Worm (Caenorhabditis elegans) whole organism, L1 larva: ENCODE measurements around the gene dhs-8.

Experiments
- C04F5.9 ChIP-seq: sonication (generic microtip); optimal IDR thresholded peaks from 2 replicates; lab custom pipeline; 2016; ENCODE audit warnings: missing genetic modification characterization, missing compliant biosample characterization
- Y116A8C.19 ChIP-seq: sonication (generic microtip); optimal IDR thresholded peaks from 2 replicates; lab custom pipeline; 2016; ENCODE audit warnings: missing compliant biosample characterization, missing genetic modification characterization, borderline replicate concordance
- aha-1 ChIP-seq: fragments of 150-350 bp; optimal IDR thresholded peaks from 2 replicates; lab custom pipeline; 2014; ENCODE audit warnings: missing biosample characterization, missing genetic modification characterization
- alr-1 ChIP-seq: fragments of 200-800 bp; sonication (Bioruptor generic); optimal IDR thresholded peaks from 2 replicates; lab custom pipeline; 2018; ENCODE audit warnings: borderline replicate concordance, mild to moderate bottlenecking, missing genetic modification characterization, missing compliant biosample characterization
- ama-1 ChIP-seq: fragments of 150-350 bp; optimal IDR thresholded peaks from 2 replicates; lab custom pipeline; 2014
- blmp-1 ChIP-seq: fragments of 150-350 bp; optimal IDR thresholded peaks from 2 replicates; lab custom pipeline; 2014; ENCODE audit warnings: missing biosample characterization, missing genetic modification characterization
- ces-1 ChIP-seq: fragments of 150-350 bp; optimal IDR thresholded peaks from 2 replicates; lab custom pipeline; 2014; ENCODE audit warnings: missing biosample characterization, missing genetic modification reagents, missing genetic modification characterization
- dpl-1 ChIP-seq, 3 experiments: fragments of 150-350 bp in 2 of 3; sonication (generic microtip) in 1 of 3; optimal IDR thresholded peaks; 2 replicates each; lab custom pipeline; 2014 to 2017; ENCODE audit warnings: missing biosample characterization in 3 of 3, missing genetic modification characterization in 3 of 3, missing genetic modification reagents in 3 of 3
- efl-1 ChIP-seq, 4 experiments: fragments of 150-350 bp; optimal IDR thresholded peaks in 3 of 4; peaks in 1 of 4; 1 replicate in 1 of 4; 2 replicates in 3 of 4; lab custom pipeline; 2014; ENCODE audit warnings: missing biosample characterization in 2 of 4, missing genetic modification characterization in 2 of 4, missing genetic modification reagents in 2 of 4
- elt-3 ChIP-seq, 6 experiments: fragments of 150-350 bp in 1 of 6; sonication (generic microtip); optimal IDR thresholded peaks; 2 replicates each; lab custom pipeline; 2017 to 2018; ENCODE audit warnings: missing biosample characterization in 6 of 6, missing genetic modification characterization in 6 of 6, inconsistent platforms in 1 of 6
- ets-5 ChIP-seq: fragments of 200-800 bp; sonication (Bioruptor generic); IDR thresholded peaks from 2 replicates; pipeline ENCODE4 v1.3.6; 2022; ENCODE audit warnings: missing genetic modification characterization, missing compliant biosample characterization
- fkh-10 ChIP-seq: sonication (generic microtip); optimal IDR thresholded peaks from 2 replicates; lab custom pipeline; 2017; ENCODE audit warnings: missing biosample characterization, missing genetic modification reagents, missing genetic modification characterization
- fkh-4 ChIP-seq: sonication (generic microtip); optimal IDR thresholded peaks from 2 replicates; lab custom pipeline; 2016; ENCODE audit warnings: missing compliant biosample characterization, missing genetic modification characterization, borderline replicate concordance
- grh-1 ChIP-seq: fragments of 200-800 bp; sonication (Bioruptor generic); IDR thresholded peaks from 2 replicates; pipeline ENCODE4 v1.3.6; 2022; ENCODE audit warnings: missing genetic modification reagents, missing genetic modification characterization, missing compliant biosample characterization
- hlh-17 ChIP-seq: fragments of 200-800 bp; sonication (Bioruptor generic); optimal IDR thresholded peaks from 2 replicates; lab custom pipeline; 2018; ENCODE audit warnings: missing genetic modification characterization, mild to moderate bottlenecking, missing compliant biosample characterization, moderate library complexity, borderline replicate concordance
- hlh-4 ChIP-seq: sonication (generic microtip); optimal IDR thresholded peaks from 2 replicates; lab custom pipeline; 2016; ENCODE audit warnings: mild to moderate bottlenecking, missing genetic modification characterization, missing compliant biosample characterization
- hpl-2 ChIP-seq: fragments of 150-350 bp; optimal IDR thresholded peaks from 2 replicates; lab custom pipeline; 2014; ENCODE audit warnings: missing biosample characterization, missing genetic modification reagents, missing genetic modification characterization
- irx-1 ChIP-seq: sonication (generic microtip); optimal IDR thresholded peaks from 2 replicates; lab custom pipeline; 2016; ENCODE audit warnings: missing genetic modification characterization, missing compliant biosample characterization
- lin-14 ChIP-seq: fragments of 200-800 bp; sonication (Bioruptor generic); optimal IDR thresholded peaks from 2 replicates; lab custom pipeline; 2018; ENCODE audit warnings: mild to moderate bottlenecking, missing genetic modification characterization, moderate library complexity, missing compliant biosample characterization
- lin-35 ChIP-seq, 2 experiments: fragments of 150-350 bp; optimal IDR thresholded peaks; 2 replicates each; lab custom pipeline; 2014; ENCODE audit warnings: missing biosample characterization in 2 of 2, missing genetic modification characterization in 2 of 2, missing genetic modification reagents in 2 of 2
- lin-39 ChIP-seq: fragments of 150-350 bp; optimal IDR thresholded peaks from 2 replicates; lab custom pipeline; 2014; ENCODE audit warnings: missing biosample characterization, missing genetic modification reagents, missing genetic modification characterization
- mef-2 ChIP-seq: fragments of 150-350 bp; optimal IDR thresholded peaks from 2 replicates; lab custom pipeline; 2014; ENCODE audit warnings: missing biosample characterization, missing genetic modification characterization
- nhr-11 ChIP-seq: fragments of 150-350 bp; optimal IDR thresholded peaks from 2 replicates; lab custom pipeline; 2014; ENCODE audit warnings: missing biosample characterization, missing genetic modification characterization
- nhr-19 ChIP-seq: fragments of 200-800 bp; sonication (Bioruptor generic); conservative IDR thresholded peaks from 2 replicates; pipeline ENCODE4 v1.3.6; 2022; ENCODE audit warnings: missing genetic modification characterization, missing compliant biosample characterization
- nhr-20 ChIP-seq: sonication (generic microtip); optimal IDR thresholded peaks from 2 replicates; lab custom pipeline; 2016; ENCODE audit warnings: mild to moderate bottlenecking, missing genetic modification characterization, missing compliant biosample characterization
- nhr-237 ChIP-seq: fragments of 150-350 bp; optimal IDR thresholded peaks from 2 replicates; lab custom pipeline; 2014; ENCODE audit warnings: missing biosample characterization, missing genetic modification characterization
- nhr-28 ChIP-seq: fragments of 150-350 bp; optimal IDR thresholded peaks from 2 replicates; lab custom pipeline; 2014; ENCODE audit warnings: missing biosample characterization, missing genetic modification characterization
- nhr-47 ChIP-seq: sonication (generic microtip); optimal IDR thresholded peaks from 2 replicates; lab custom pipeline; 2016; ENCODE audit warnings: mild to moderate bottlenecking, missing genetic modification characterization, moderate library complexity, missing compliant biosample characterization
- nhr-71 ChIP-seq: sonication (generic microtip); optimal IDR thresholded peaks from 2 replicates; lab custom pipeline; 2016; ENCODE audit warnings: mild to moderate bottlenecking, missing genetic modification characterization, moderate library complexity, missing compliant biosample characterization
- nhr-76 ChIP-seq: sonication (generic microtip); optimal IDR thresholded peaks from 2 replicates; lab custom pipeline; 2017; ENCODE audit warnings: missing biosample characterization, missing genetic modification characterization
- nhr-77 ChIP-seq: fragments of 150-350 bp; optimal IDR thresholded peaks from 2 replicates; lab custom pipeline; 2014; ENCODE audit warnings: missing biosample characterization, missing genetic modification characterization
- nhr-85 ChIP-seq: sonication (generic microtip); peaks from one replicate; lab custom pipeline; 2016; ENCODE audit warnings: missing genetic modification characterization, inconsistent platforms, missing compliant biosample characterization
- nhr-90 ChIP-seq: sonication (generic microtip); optimal IDR thresholded peaks from 2 replicates; lab custom pipeline; 2016; ENCODE audit warnings: mild to moderate bottlenecking, missing genetic modification characterization, missing compliant biosample characterization; ENCODE audit not compliant: poor library complexity
- pag-3 ChIP-seq: sonication (generic microtip); optimal IDR thresholded peaks from 2 replicates; lab custom pipeline; 2017; ENCODE audit warnings: missing genetic modification characterization, mild to moderate bottlenecking, missing compliant biosample characterization, antibody characterized with exemption, borderline replicate concordance; ENCODE audit not compliant: insufficient read depth
- pqm-1 ChIP-seq: sonication (generic microtip); optimal IDR thresholded peaks from 3 replicates; lab custom pipeline; 2017; ENCODE audit warnings: missing biosample characterization, missing genetic modification characterization
- rnt-1 ChIP-seq: sonication (generic microtip); optimal IDR thresholded peaks from 2 replicates; lab custom pipeline; 2016; ENCODE audit warnings: mild to moderate bottlenecking, missing genetic modification characterization, moderate library complexity, missing compliant biosample characterization
- skn-1 ChIP-seq: fragments of 150-350 bp; optimal IDR thresholded peaks from 2 replicates; lab custom pipeline; 2014; ENCODE audit warnings: missing biosample characterization, missing genetic modification characterization
- snpc-4 ChIP-seq: fragments of 150-350 bp; optimal IDR thresholded peaks from 2 replicates; lab custom pipeline; 2014; ENCODE audit warnings: missing biosample characterization, missing genetic modification characterization
- snu-23 ChIP-seq: sonication (generic microtip); optimal IDR thresholded peaks from 2 replicates; lab custom pipeline; 2016; ENCODE audit warnings: missing genetic modification characterization, missing compliant biosample characterization
- sox-4 ChIP-seq: sonication (generic microtip); optimal IDR thresholded peaks from 2 replicates; lab custom pipeline; 2016; ENCODE audit warnings: missing genetic modification characterization, missing compliant biosample characterization
- sup-37 ChIP-seq: fragments of 200-800 bp; sonication (Bioruptor generic); optimal IDR thresholded peaks from 2 replicates; lab custom pipeline; 2018; ENCODE audit warnings: mild to moderate bottlenecking, missing genetic modification characterization, missing compliant biosample characterization
- swsn-7 ChIP-seq: sonication (generic microtip); optimal IDR thresholded peaks from 2 replicates; lab custom pipeline; 2016; ENCODE audit warnings: missing genetic modification characterization, missing compliant biosample characterization
- tlp-1 ChIP-seq: fragments of 150-350 bp; optimal IDR thresholded peaks from 2 replicates; lab custom pipeline; 2014; ENCODE audit warnings: missing biosample characterization, missing genetic modification characterization
- unc-30 ChIP-seq: sonication (generic microtip); optimal IDR thresholded peaks from 2 replicates; lab custom pipeline; 2017; ENCODE audit warnings: missing biosample characterization, missing genetic modification characterization
- unc-86 ChIP-seq: sonication (generic microtip); optimal IDR thresholded peaks from 2 replicates; lab custom pipeline; 2016; ENCODE audit warnings: missing genetic modification characterization, missing compliant biosample characterization
- zip-4 ChIP-seq: fragments of 200-800 bp; sonication (Bioruptor generic); optimal IDR thresholded peaks from 2 replicates; lab custom pipeline; 2018; ENCODE audit warnings: mild to moderate bottlenecking, missing genetic modification characterization, moderate library complexity, missing compliant biosample characterization

Gene dhs-8

ce11 chrII:14494464-14494863, 3.4 kb upstream of the dhs-8 start (continued):
- TF ChIP-seq nhr-20 (tag; lab: Kevin White, UChicago) (peak; percentile 2), Y116A8C.19 (tag; lab: Kevin White, UChicago) (no peak), alr-1 (tag; lab: Kevin White, UChicago) (no peak), fkh-4 (tag; lab: Kevin White, UChicago) (no peak), blmp-1 (peak; percentile 33), sup-37 (GFP tag; lab: Kevin White, UChicago) (no peak), elt-3 (tag; optimal IDR thresholded peaks at IDR 0.05; lab: Kevin White, UChicago) (peak in 1 of 6 experiments; percentile 2), grh-1 (GFP tag; lab: Robert Waterston, UW) (no peak), snpc-4 (tag; lab: Kevin White, UChicago) (no peak), ets-5 (GFP tag; lab: Robert Waterston, UW) (no peak), lin-39 (tag; lab: Kevin White, UChicago) (no peak), unc-30 (tag; lab: Kevin White, UChicago) (no peak), nhr-85 (tag; lab: Kevin White, UChicago) (peak; percentile 76), nhr-47 (tag; lab: Kevin White, UChicago) (no peak), zip-4 (GFP tag; lab: Kevin White, UChicago) (no peak), nhr-28 (tag; lab: Kevin White, UChicago) (no peak), lin-35 (GFP tag; optimal IDR thresholded peaks at IDR 0.05; lab: Kevin White, UChicago) (no peak), pqm-1 (no peak), hpl-2 (GFP tag; lab: Kevin White, UChicago) (no peak), irx-1 (tag; lab: Kevin White, UChicago) (no peak), rnt-1 (tag; lab: Kevin White, UChicago) (no peak)

ce11 chrII:14495341-14495740, 2.5 kb upstream of the dhs-8 start:
- TF ChIP-seq nhr-19 (GFP tag; lab: Robert Waterston, UW): 0 out of 2 replicates have a peak, but pooled peaks have one; percentile 14
- TF ChIP-seq nhr-20 (tag; lab: Kevin White, UChicago): peak; percentile 45
- TF ChIP-seq nhr-90 (tag; lab: Kevin White, UChicago): peak; percentile 12
- TF ChIP-seq dpl-1 (GFP tag; optimal IDR thresholded peaks at IDR 0.05; lab: Kevin White, UChicago): no peak
- TF ChIP-seq lin-14 (GFP tag; lab: Kevin White, UChicago): peak; percentile 34
- no peak for TF ChIP-seq fkh-10 (GFP tag; lab: Kevin White, UChicago)
- TF ChIP-seq efl-1 (optimal IDR thresholded peaks at IDR 0.05; lab: Kevin White, UChicago): no peak
- peak in 1 of 2 experiments; percentile 27 for TF ChIP-seq efl-1 (GFP tag; optimal IDR thresholded peaks at IDR 0.05 in 1 of 2; lab: Kevin White, UChicago)
- peak; percentile 44 for TF ChIP-seq skn-1
- no peak for TF ChIP-seq nhr-71 (tag; lab: Kevin White, UChicago)
- peak; percentile 39 for TF ChIP-seq blmp-1
- TF ChIP-seq snu-23 (GFP tag; lab: Kevin White, UChicago): peak; percentile 9
- peak in 4 of 6 experiments; percentile 22 to 47 (median 31) for TF ChIP-seq elt-3 (tag; optimal IDR thresholded peaks at IDR 0.05; lab: Kevin White, UChicago)
- TF ChIP-seq aha-1 (tag; lab: Kevin White, UChicago): no peak

ce11 chrII:14496809-14497208, 1.0 kb upstream of the dhs-8 start:
- TF ChIP-seq nhr-47 (tag; lab: Kevin White, UChicago) (peak; percentile 86), nhr-20 (tag; lab: Kevin White, UChicago) (peak; percentile 92), mef-2 (tag; lab: Kevin White, UChicago) (peak; percentile 44), fkh-10 (GFP tag; lab: Kevin White, UChicago) (peak; percentile 8), hlh-4 (tag; lab: Kevin White, UChicago) (no peak), sox-4 (tag; lab: Kevin White, UChicago) (peak; percentile 24), lin-14 (GFP tag; lab: Kevin White, UChicago) (peak; percentile 69), ama-1 (no peak), hlh-17 (GFP tag; lab: Kevin White, UChicago) (no peak), blmp-1 (peak; percentile 76), nhr-11 (peak; percentile 30), grh-1 (GFP tag; lab: Robert Waterston, UW) (peak; percentile 47; the same call in 1 of the 2 replicates), dpl-1 (GFP tag; optimal IDR thresholded peaks at IDR 0.05; lab: Kevin White, UChicago) (peak; percentile 30 to 67 (median 58)), swsn-7 (tag; lab: Kevin White, UChicago) (peak; percentile 74), nhr-71 (tag; lab: Kevin White, UChicago) (peak; percentile 86), nhr-76 (tag; lab: Kevin White, UChicago) (no peak), C04F5.9 (peak; percentile 7), unc-86 (tag; lab: Kevin White, UChicago) (peak; percentile 33), lin-35 (GFP tag; optimal IDR thresholded peaks at IDR 0.05; lab: Kevin White, UChicago) (peak; percentile 56 to 85), aha-1 (tag; lab: Kevin White, UChicago) (peak; percentile 45), nhr-77 (tag; lab: Kevin White, UChicago) (peak; percentile 97), tlp-1 (tag; lab: Kevin White, UChicago) (no peak), pag-3 (tag; lab: Kevin White, UChicago) (no peak), nhr-85 (tag; lab: Kevin White, UChicago) (peak; percentile 94), ets-5 (GFP tag; lab: Robert Waterston, UW) (no peak), pqm-1 (peak; percentile 7), ces-1 (GFP tag; lab: Kevin White, UChicago) (no peak), nhr-237 (tag; lab: Kevin White, UChicago) (peak; percentile 3)
